Worm (Caenorhabditis elegans): ENCODE results near the gene BE10.5.

BE10.5 gene

DNA sequence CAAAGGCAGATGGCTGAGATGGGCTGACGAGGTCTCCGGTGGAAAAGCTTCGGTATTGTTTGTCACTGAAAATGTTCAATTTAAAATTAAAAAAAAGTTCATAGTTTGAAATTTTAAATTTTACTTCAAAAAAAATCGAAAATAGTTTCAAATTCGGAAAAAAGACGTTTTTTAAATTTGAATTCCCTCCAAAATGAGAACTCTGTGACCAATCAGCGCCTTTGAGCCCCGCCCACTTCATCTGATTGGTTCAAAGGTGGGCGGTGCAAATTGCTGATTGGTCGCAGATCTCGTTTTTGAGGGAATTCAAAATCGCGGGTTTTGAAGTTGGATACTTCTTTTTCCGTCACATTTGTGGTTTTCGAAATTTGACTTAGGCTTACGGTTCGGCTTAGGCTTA lies 31.7 kb upstream of the BE10.5 start:
- TF ChIP-seq dpl-1 (GFP tag; optimal IDR thresholded peaks at IDR 0.05): peak in 1 of 3 experiments; percentile 16
- TF ChIP-seq hlh-17 (GFP tag; optimal IDR thresholded peaks at IDR 0.05; ENCODE audit: borderline replicate concordance): no peak
- TF ChIP-seq efl-1 (optimal IDR thresholded peaks at IDR 0.05): no peak
- TF ChIP-seq efl-1 (GFP tag; optimal IDR thresholded peaks at IDR 0.05 in 1 of 2): peak; percentile 55 to 93
- no peak for TF ChIP-seq swsn-7 (tag; optimal IDR thresholded peaks at IDR 0.05)

DNA sequence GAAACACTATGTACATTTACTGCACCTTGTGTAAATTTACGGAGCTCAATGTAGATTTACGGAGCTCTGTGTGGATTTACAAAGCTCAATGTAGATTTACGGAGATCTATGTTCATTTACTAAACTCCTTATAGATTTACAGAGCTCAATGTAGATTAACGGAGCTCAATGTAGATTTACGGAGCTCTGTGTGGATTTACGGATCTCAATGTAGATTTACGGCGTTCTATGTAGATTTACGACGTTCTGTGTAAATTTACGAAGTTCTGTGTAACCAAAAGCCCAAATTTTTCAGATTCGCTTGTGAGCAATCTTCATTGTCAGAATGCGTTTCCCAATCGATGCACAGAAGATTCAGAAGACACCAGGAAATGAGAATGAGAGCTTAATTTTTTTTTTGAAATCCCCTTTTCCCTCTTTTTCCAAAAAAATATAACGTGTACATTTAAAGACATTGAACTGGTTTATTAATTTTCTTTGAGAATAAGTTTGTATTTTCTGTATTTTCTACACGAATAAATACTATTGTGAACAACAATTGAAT lies 30.2 kb upstream of the BE10.5 start:
- TF ChIP-seq nhr-28 (tag; optimal IDR thresholded peaks at IDR 0.05): no peak
- no peak for TF ChIP-seq ces-1 (GFP tag; optimal IDR thresholded peaks at IDR 0.05)
- no peak for TF ChIP-seq fkh-8 (tag; optimal IDR thresholded peaks at IDR 0.05)
- no peak for TF ChIP-seq swsn-7 (tag; optimal IDR thresholded peaks at IDR 0.05)
- no peak for TF ChIP-seq efl-1 (optimal IDR thresholded peaks at IDR 0.05)
- peak in 1 of 2 experiments; percentile 83 for TF ChIP-seq efl-1 (GFP tag; optimal IDR thresholded peaks at IDR 0.05 in 1 of 2)
- peak in 1 of 2 experiments; percentile 39 for TF ChIP-seq lin-35 (GFP tag; optimal IDR thresholded peaks at IDR 0.05)
- TF ChIP-seq nhr-237 (tag; optimal IDR thresholded peaks at IDR 0.05): no peak
- TF ChIP-seq mef-2 (tag; optimal IDR thresholded peaks at IDR 0.05): no peak
- TF ChIP-seq unc-98 (GFP tag; IDR thresholded peaks at IDR 0.05): no peak
- no peak for TF ChIP-seq ceh-90 (tag; optimal IDR thresholded peaks at IDR 0.05)
- TF ChIP-seq nhr-47 (tag; optimal IDR thresholded peaks at IDR 0.05): no peak
- no peak for TF ChIP-seq C16A3.4 (tag; optimal IDR thresholded peaks at IDR 0.05)
- no peak for TF ChIP-seq unc-86 (tag; optimal IDR thresholded peaks at IDR 0.05)
- no peak for TF ChIP-seq lin-14 (GFP tag; optimal IDR thresholded peaks at IDR 0.05)
- TF ChIP-seq lir-3 (tag; optimal IDR thresholded peaks at IDR 0.05; ENCODE audit: poor library complexity): no peak
- TF ChIP-seq ama-1 (optimal IDR thresholded peaks at IDR 0.05): peak; percentile 8
- no peak for TF ChIP-seq C34B4.2 (tag; optimal IDR thresholded peaks at IDR 0.05)
- no peak for TF ChIP-seq sptf-1 (tag; optimal IDR thresholded peaks at IDR 0.05)
- no peak for TF ChIP-seq ceh-63 (GFP tag; optimal IDR thresholded peaks at IDR 0.05)
- no peak for TF ChIP-seq sup-37 (GFP tag; optimal IDR thresholded peaks at IDR 0.05)
- no peak for TF ChIP-seq irx-1 (tag; optimal IDR thresholded peaks at IDR 0.05)
- TF ChIP-seq lsy-2 (tag; optimal IDR thresholded peaks at IDR 0.05): no peak
- no peak for TF ChIP-seq hlh-17 (GFP tag; optimal IDR thresholded peaks at IDR 0.05; ENCODE audit: borderline replicate concordance)
- TF ChIP-seq skn-1 (tag; optimal IDR thresholded peaks at IDR 0.05): no peak
- no peak for TF ChIP-seq nhr-90 (tag; optimal IDR thresholded peaks at IDR 0.05; ENCODE audit: poor library complexity)
- no peak for TF ChIP-seq lin-15B (tag; optimal IDR thresholded peaks at IDR 0.05)
- TF ChIP-seq unc-30 (tag; optimal IDR thresholded peaks at IDR 0.05): no peak
- TF ChIP-seq nhr-20 (tag; optimal IDR thresholded peaks at IDR 0.05): peak; percentile 9
- TF ChIP-seq nhr-84 (tag; optimal IDR thresholded peaks at IDR 0.05): no peak
- no peak for TF ChIP-seq fos-1 (tag; optimal IDR thresholded peaks at IDR 0.05)

DNA sequence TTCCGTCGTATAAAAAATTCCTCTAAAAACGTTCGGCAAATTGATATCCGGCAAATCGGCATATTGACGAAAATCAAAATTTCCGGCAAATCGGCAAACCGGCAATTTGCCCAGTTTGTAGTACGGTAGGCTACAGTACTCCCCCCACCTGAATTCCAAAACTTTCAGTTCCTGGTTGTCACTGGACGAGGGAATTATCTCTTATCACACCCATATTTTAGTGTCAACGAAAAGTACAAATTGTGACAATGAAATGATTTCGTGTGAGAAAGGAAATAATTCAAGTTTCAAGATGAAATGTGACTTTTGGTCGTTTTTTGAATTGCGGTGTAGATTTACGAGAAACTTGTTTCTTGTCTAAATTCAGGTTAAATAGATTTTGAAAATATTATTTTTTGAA lies 26.5 kb upstream of the BE10.5 start:
- TF ChIP-seq nhr-19 (GFP tag; conservative IDR thresholded peaks at IDR 0.05) (0 out of 2 replicates have a peak, but pooled peaks have one; percentile 9), elt-3 (tag; optimal IDR thresholded peaks at IDR 0.05) (peak in 1 of 6 experiments; percentile 21), nhr-20 (tag; optimal IDR thresholded peaks at IDR 0.05) (peak; percentile 8), unc-62 (GFP tag; optimal IDR thresholded peaks at IDR 0.05) (no peak), elt-2 (tag; optimal IDR thresholded peaks at IDR 0.05) (peak; percentile 37)

DNA sequence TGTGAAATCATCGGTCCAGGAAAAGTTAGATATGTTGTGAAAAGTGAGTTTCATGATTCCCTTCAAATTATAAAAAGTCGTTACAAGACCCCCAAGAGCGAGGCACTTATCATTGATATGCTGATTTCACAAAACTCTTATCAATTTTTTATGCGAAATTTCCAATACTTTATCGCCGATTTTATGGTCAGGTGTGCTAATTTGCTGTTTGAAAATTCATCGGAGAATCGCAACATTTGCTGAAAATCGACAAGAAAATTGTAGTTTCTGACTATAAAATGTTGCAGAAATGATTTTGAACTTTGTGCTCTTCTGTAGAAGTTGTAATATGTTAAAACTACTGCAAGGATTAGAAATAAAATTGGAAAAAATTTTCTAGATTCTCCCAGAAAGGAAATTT lies 25.1 kb upstream of the BE10.5 start:
- no peak for TF ChIP-seq lir-3 (tag; optimal IDR thresholded peaks at IDR 0.05; ENCODE audit: poor library complexity)
- TF ChIP-seq elt-2 (tag; optimal IDR thresholded peaks at IDR 0.05): peak; percentile 43
- TF ChIP-seq tlp-1 (tag; optimal IDR thresholded peaks at IDR 0.05): no peak

All from whole organism, L1 larva.